Fruit fly (Drosophila melanogaster) Kc167 (cell line): ENCODE measurements around the gene Ns1.

ENCODE experiments used
- Myc ChIP-seq: fragments of >200 bp; optimal IDR thresholded peaks from 2 replicates; lab custom pipeline; 2017; ENCODE audit warnings: missing external identifiers
- Sin3A ChIP-seq: fragments of >200 bp; optimal IDR thresholded peaks from 2 replicates; lab custom pipeline; 2018; ENCODE audit warnings: missing external identifiers
- h ChIP-seq: fragments of >200 bp; optimal IDR thresholded peaks from 3 replicates; lab custom pipeline; 2018; ENCODE audit warnings: missing external identifiers
- insv ChIP-seq: fragments of >200 bp; optimal IDR thresholded peaks from 3 replicates; lab custom pipeline; 2018; ENCODE audit warnings: missing external identifiers
- psq ChIP-seq: fragments of >200 bp; optimal IDR thresholded peaks from 2 replicates; lab custom pipeline; 2017; ENCODE audit warnings: missing external identifiers
- ttk ChIP-seq: sonication (Bioruptor generic); optimal IDR thresholded peaks from 2 replicates; lab custom pipeline; 2017; ENCODE audit warnings: missing external identifiers

Ns1 gene

dm6 chr3R:17020956-17021355, 51.5 kb downstream of the Ns1 start, which contains the start of gene Adsl:
Adsl (minus strand) TSS chr3R:17021120.
- TF ChIP-seq ttk (lab: Kevin White, UChicago) = no peak
- no peak for TF ChIP-seq insv
- TF ChIP-seq Myc (lab: Kevin White, UChicago) = no peak
- no peak for TF ChIP-seq psq (lab: Kevin White, UChicago)
- TF ChIP-seq h (lab: Kevin White, UChicago) = no peak
- no peak for TF ChIP-seq Sin3A (lab: Kevin White, UChicago)
